Fruit fly (Drosophila melanogaster) whole organism, embryonic: ENCODE results near the gene CG8814.

Experiments
- Aef1 ChIP-seq: fragments of 200-800 bp; sonication (Bioruptor generic); IDR thresholded peaks from 3 replicates; pipeline ENCODE4 v1.3.6; 2022; ENCODE audit warnings: missing biosample characterization, missing genetic modification characterization
- Asciz ChIP-seq: fragments of 200-800 bp; sonication (Bioruptor generic); optimal IDR thresholded peaks from 2 replicates; lab custom pipeline; 2017; ENCODE audit warnings: missing biosample characterization, mild to moderate bottlenecking, missing genetic modification characterization, missing genetic modification reagents
- CG11085 ChIP-seq: fragments of 200-800 bp; sonication (Bioruptor generic); IDR thresholded peaks from 2 replicates; pipeline ENCODE4 v1.3.6; 2022; ENCODE audit warnings: missing biosample characterization, missing genetic modification characterization
- CG12769 ChIP-seq: fragments of 200-800 bp; sonication (Bioruptor generic); optimal IDR thresholded peaks from 2 replicates; lab custom pipeline; 2019; ENCODE audit warnings: missing biosample characterization, mild to moderate bottlenecking, missing genetic modification characterization, moderate library complexity
- CG13624 ChIP-seq: fragments of 200-800 bp; sonication (Bioruptor generic); optimal IDR thresholded peaks from 2 replicates; lab custom pipeline; 2016; ENCODE audit warnings: missing biosample characterization, missing genetic modification characterization
- CG15479 ChIP-seq: fragments of 200-800 bp; sonication (Bioruptor generic); optimal IDR thresholded peaks from 3 replicates; lab custom pipeline; 2019; ENCODE audit warnings: missing biosample characterization, mild to moderate bottlenecking, missing genetic modification characterization, moderate library complexity
- CG1832 ChIP-seq: fragments of 200-800 bp; sonication (Bioruptor generic); optimal IDR thresholded peaks from 2 replicates; lab custom pipeline; 2017; ENCODE audit warnings: missing biosample characterization, mild to moderate bottlenecking, missing genetic modification characterization, inconsistent platforms
- CG2678 ChIP-seq: fragments of 200-800 bp; sonication (Bioruptor generic); optimal IDR thresholded peaks from 3 replicates; lab custom pipeline; 2019; ENCODE audit warnings: missing biosample characterization, mild to moderate bottlenecking, missing genetic modification characterization, moderate library complexity
- CG4360 ChIP-seq: fragments of 200-800 bp; sonication (Bioruptor generic); IDR thresholded peaks from 2 replicates; pipeline ENCODE4 v1.3.6; 2022; ENCODE audit warnings: missing biosample characterization, missing genetic modification characterization
- CG5180 ChIP-seq: fragments of 200-800 bp; sonication (Bioruptor generic); optimal IDR thresholded peaks from 3 replicates; lab custom pipeline; 2017; ENCODE audit warnings: missing biosample characterization, missing genetic modification characterization, mild to moderate bottlenecking, moderate library complexity, missing genetic modification reagents
- CG8281 ChIP-seq: fragments of 200-800 bp; sonication (Bioruptor generic); optimal IDR thresholded peaks from 2 replicates; lab custom pipeline; 2018; ENCODE audit warnings: missing biosample characterization, mild to moderate bottlenecking, missing genetic modification characterization, moderate library complexity
- CG8924 ChIP-seq: fragments of 200-800 bp; optimal IDR thresholded peaks from 3 replicates; lab custom pipeline; 2019; ENCODE audit warnings: missing biosample characterization, mild to moderate bottlenecking, missing genetic modification characterization, moderate library complexity
- CG8944 ChIP-seq: fragments of 200-800 bp; sonication (Bioruptor generic); optimal IDR thresholded peaks from 3 replicates; lab custom pipeline; 2016; ENCODE audit warnings: missing biosample characterization, missing genetic modification characterization
- CG9609 ChIP-seq: fragments of 200-800 bp; sonication (Bioruptor generic); optimal IDR thresholded peaks from 3 replicates; lab custom pipeline; 2016; ENCODE audit warnings: missing biosample characterization, missing genetic modification characterization
- CrebB ChIP-seq: fragments of 200-800 bp; sonication (Bioruptor generic); optimal IDR thresholded peaks from 3 replicates; lab custom pipeline; 2018; ENCODE audit warnings: missing biosample characterization, mild to moderate bottlenecking, missing genetic modification characterization
- D ChIP-seq, 2 experiments: fragments of 200-800 bp in 1 of 2; fragments of >200 bp in 1 of 2; sonication (Bioruptor generic) in 1 of 2; optimal IDR thresholded peaks; 2 replicates in 1 of 2; 3 replicates in 1 of 2; lab custom pipeline; 2017; ENCODE audit warnings: mild to moderate bottlenecking in 1 of 2, missing biosample characterization in 1 of 2, missing genetic modification characterization in 1 of 2, missing genetic modification reagents in 1 of 2
- Deaf1 ChIP-seq: fragments of 200-800 bp; optimal IDR thresholded peaks from 3 replicates; lab custom pipeline; 2019; ENCODE audit warnings: missing biosample characterization, mild to moderate bottlenecking, missing genetic modification characterization, moderate library complexity
- Gug ChIP-seq: fragments of 200-800 bp; sonication (Bioruptor generic); IDR thresholded peaks from 4 replicates; pipeline ENCODE4 v1.3.6; 2022; ENCODE audit warnings: missing biosample characterization, missing genetic modification characterization
- HmgD ChIP-seq: fragments of 200-800 bp; sonication (Bioruptor generic); optimal IDR thresholded peaks from 3 replicates; lab custom pipeline; 2016; ENCODE audit warnings: missing biosample characterization, missing genetic modification characterization
- Jarid2 ChIP-seq: fragments of 200-800 bp; sonication (Bioruptor generic); optimal IDR thresholded peaks from 3 replicates; lab custom pipeline; 2017; ENCODE audit warnings: mild to moderate bottlenecking, missing biosample characterization, missing genetic modification reagents, missing genetic modification characterization
- Med ChIP-seq: fragments of 200-800 bp; sonication (Bioruptor generic); peaks from one replicate; lab custom pipeline; 2016; ENCODE audit warnings: missing biosample characterization, missing genetic modification characterization, mild to moderate bottlenecking, inconsistent platforms, moderate library complexity
- Ptx1 ChIP-seq: fragments of 200-800 bp; sonication (Bioruptor generic); IDR thresholded peaks from 2 replicates; pipeline ENCODE4 v1.3.6; 2022; ENCODE audit warnings: missing biosample characterization, missing genetic modification characterization
- Trl ChIP-seq, 3 experiments: fragments of >200 bp in 2 of 3; fragments of 200-800 bp in 1 of 3; sonication (Bioruptor generic) in 1 of 3; optimal IDR thresholded peaks; 2 replicates in 1 of 3; 3 replicates in 2 of 3; lab custom pipeline; 2016 to 2017; ENCODE audit warnings: missing biosample characterization in 1 of 3, missing genetic modification characterization in 1 of 3
- ac ChIP-seq: fragments of 200-800 bp; sonication (Bioruptor generic); optimal IDR thresholded peaks from 3 replicates; lab custom pipeline; 2017; ENCODE audit warnings: missing biosample characterization, mild to moderate bottlenecking, missing genetic modification characterization
- cas ChIP-seq: fragments of 200-800 bp; sonication (Bioruptor generic); IDR thresholded peaks from 2 replicates; pipeline ENCODE4 v1.3.6; 2022; ENCODE audit warnings: missing biosample characterization, missing genetic modification characterization
- cg ChIP-seq: fragments of 200-800 bp; sonication (Bioruptor generic); optimal IDR thresholded peaks from 3 replicates; lab custom pipeline; 2019; ENCODE audit warnings: missing biosample characterization, mild to moderate bottlenecking, missing genetic modification characterization, moderate library complexity
- chm ChIP-seq: fragments of 200-800 bp; sonication (Bioruptor generic); IDR thresholded peaks from 2 replicates; pipeline ENCODE4 v1.3.6; 2022; ENCODE audit warnings: missing biosample characterization, missing genetic modification characterization
- dmrt99B ChIP-seq: fragments of 200-800 bp; sonication (Bioruptor generic); optimal IDR thresholded peaks from 2 replicates; lab custom pipeline; 2018; ENCODE audit warnings: missing biosample characterization, mild to moderate bottlenecking, missing genetic modification characterization, moderate library complexity
- eve ChIP-seq, 2 experiments: fragments of >200 bp; optimal IDR thresholded peaks; 2 replicates each; lab custom pipeline; 2017; ENCODE audit warnings: missing biosample characterization in 2 of 2, missing genetic modification characterization in 2 of 2
- gsb-n ChIP-seq: fragments of 200-800 bp; sonication (Bioruptor generic); optimal IDR thresholded peaks from 3 replicates; lab custom pipeline; 2018; ENCODE audit warnings: missing biosample characterization, mild to moderate bottlenecking, missing genetic modification characterization
- lbe ChIP-seq: fragments of 200-800 bp; sonication (Bioruptor generic); optimal IDR thresholded peaks from 2 replicates; lab custom pipeline; 2016; ENCODE audit warnings: missing biosample characterization, mild to moderate bottlenecking, missing genetic modification characterization
- nerfin-1 ChIP-seq: fragments of 200-800 bp; sonication (Bioruptor generic); optimal IDR thresholded peaks from 3 replicates; lab custom pipeline; 2019; ENCODE audit warnings: missing biosample characterization, mild to moderate bottlenecking, missing genetic modification characterization, moderate library complexity
- pros ChIP-seq: fragments of 200-800 bp; sonication (Bioruptor generic); optimal IDR thresholded peaks from 3 replicates; lab custom pipeline; 2019; ENCODE audit warnings: missing biosample characterization, mild to moderate bottlenecking, missing genetic modification characterization, moderate library complexity
- ranshi ChIP-seq: fragments of 200-800 bp; sonication (Bioruptor generic); IDR thresholded peaks from 2 replicates; pipeline ENCODE4 v1.3.6; 2022; ENCODE audit warnings: missing biosample characterization, missing genetic modification characterization
- rib ChIP-seq: fragments of 200-800 bp; sonication (Bioruptor generic); IDR thresholded peaks from 2 replicates; pipeline ENCODE4 v1.3.6; 2022; ENCODE audit warnings: missing biosample characterization, missing genetic modification characterization
- salm ChIP-seq: fragments of 200-800 bp; sonication (Bioruptor generic); optimal IDR thresholded peaks from 2 replicates; lab custom pipeline; 2018; ENCODE audit warnings: missing biosample characterization, mild to moderate bottlenecking, missing genetic modification characterization
- sens ChIP-seq: fragments of 200-800 bp; sonication (Bioruptor generic); peaks from one replicate; lab custom pipeline; 2016; ENCODE audit warnings: missing biosample characterization, missing genetic modification characterization
- so ChIP-seq: fragments of 200-800 bp; sonication (Bioruptor generic); IDR thresholded peaks from 3 replicates; pipeline ENCODE4 v1.3.6; 2022; ENCODE audit warnings: missing biosample characterization, missing genetic modification characterization
- sqz ChIP-seq: fragments of 200-800 bp; sonication (Bioruptor generic); optimal IDR thresholded peaks from 3 replicates; lab custom pipeline; 2018; ENCODE audit warnings: missing biosample characterization, mild to moderate bottlenecking, missing genetic modification characterization
- tap ChIP-seq: fragments of 200-800 bp; optimal IDR thresholded peaks from 3 replicates; lab custom pipeline; 2019; ENCODE audit warnings: missing biosample characterization, mild to moderate bottlenecking, missing genetic modification characterization, moderate library complexity
- tll ChIP-seq, 2 experiments: fragments of 200-800 bp in 1 of 2; fragments of >200 bp in 1 of 2; sonication (Bioruptor generic) in 1 of 2; optimal IDR thresholded peaks; 2 replicates each; lab custom pipeline; 2017 to 2019; ENCODE audit warnings: missing biosample characterization in 2 of 2, missing genetic modification characterization in 2 of 2, mild to moderate bottlenecking in 1 of 2, moderate library complexity in 1 of 2
- trem ChIP-seq: fragments of 200-800 bp; optimal IDR thresholded peaks from 3 replicates; lab custom pipeline; 2019; ENCODE audit warnings: missing biosample characterization, mild to moderate bottlenecking, missing genetic modification characterization, moderate library complexity
- twi ChIP-seq: fragments of 200-800 bp; optimal IDR thresholded peaks from 2 replicates; lab custom pipeline; 2019; ENCODE audit warnings: missing biosample characterization, mild to moderate bottlenecking, missing genetic modification characterization, moderate library complexity
- unpg ChIP-seq: fragments of 200-800 bp; sonication (Bioruptor generic); optimal IDR thresholded peaks from 3 replicates; lab custom pipeline; 2018; ENCODE audit warnings: missing biosample characterization, mild to moderate bottlenecking, missing genetic modification characterization, moderate library complexity
- wek ChIP-seq: fragments of 200-800 bp; sonication (Bioruptor generic); optimal IDR thresholded peaks from 3 replicates; lab custom pipeline; 2018; ENCODE audit warnings: missing biosample characterization, mild to moderate bottlenecking, missing genetic modification characterization, moderate library complexity

Gene CG8814

DNA sequence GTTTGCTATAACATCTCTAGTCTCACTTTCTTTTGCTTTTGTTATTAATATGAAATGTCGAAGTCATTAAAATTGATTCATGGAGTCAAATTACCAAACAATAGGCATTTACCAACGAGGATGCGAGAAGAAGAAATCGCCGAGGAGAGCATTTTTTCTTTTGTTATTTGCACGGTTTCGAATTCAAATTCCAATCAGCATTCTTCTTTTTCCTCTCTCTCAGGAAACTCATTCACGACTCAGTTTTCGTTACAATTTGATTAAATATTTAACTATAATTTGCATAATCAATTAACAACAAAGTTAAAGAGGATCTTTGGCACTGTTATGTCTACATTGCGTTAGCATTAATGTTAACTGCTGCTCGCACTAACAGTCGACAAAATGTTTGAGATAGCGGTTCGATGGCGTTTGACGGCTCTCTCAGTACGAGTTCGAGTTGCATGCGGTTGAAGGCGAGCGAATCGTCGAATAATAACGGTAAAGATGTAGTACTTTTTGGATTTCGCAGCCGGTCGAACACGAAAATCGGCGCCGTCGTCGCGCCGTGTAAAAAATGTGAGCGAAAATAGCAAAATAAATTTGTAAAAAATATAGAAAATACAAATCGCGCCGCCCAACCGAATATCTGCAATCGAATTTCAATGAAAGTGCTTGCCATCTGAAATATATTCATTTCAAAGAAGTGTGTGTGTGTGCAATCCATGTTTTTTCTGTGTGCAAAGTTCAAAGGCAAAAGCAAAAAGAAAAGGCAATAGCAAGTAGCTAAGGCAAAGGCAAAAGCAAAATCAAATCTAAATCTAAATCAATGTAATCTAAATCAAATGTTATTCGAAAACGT, 13.3 kb downstream of the CG8814 start:
- TF ChIP-seq sens (GFP tag; lab: Kevin White, UChicago) (peak; percentile 81), HmgD (no peak), Trl (optimal IDR thresholded peaks at IDR 0.05; lab: Kevin White, UChicago) (peak in 1 of 2 experiments; percentile 19), Trl (GFP tag; optimal IDR thresholded peaks at IDR 0.05; lab: Kevin White, UChicago) (no peak), Jarid2 (GFP tag; lab: Kevin White, UChicago) (peak; percentile 42), Med (GFP tag; lab: Kevin White, UChicago) (peak; percentile 1), Deaf1 (tag; lab: Kevin White, UChicago) (peak; percentile 1), unpg (no peak), salm (tag; lab: Kevin White, UChicago) (no peak), CG4360 (GFP tag; lab: Robert Waterston, UW) (peak; percentile 22; the same call in 1 of the 2 replicates), CG5180 (GFP tag; lab: Kevin White, UChicago) (peak; percentile 99)

DNA sequence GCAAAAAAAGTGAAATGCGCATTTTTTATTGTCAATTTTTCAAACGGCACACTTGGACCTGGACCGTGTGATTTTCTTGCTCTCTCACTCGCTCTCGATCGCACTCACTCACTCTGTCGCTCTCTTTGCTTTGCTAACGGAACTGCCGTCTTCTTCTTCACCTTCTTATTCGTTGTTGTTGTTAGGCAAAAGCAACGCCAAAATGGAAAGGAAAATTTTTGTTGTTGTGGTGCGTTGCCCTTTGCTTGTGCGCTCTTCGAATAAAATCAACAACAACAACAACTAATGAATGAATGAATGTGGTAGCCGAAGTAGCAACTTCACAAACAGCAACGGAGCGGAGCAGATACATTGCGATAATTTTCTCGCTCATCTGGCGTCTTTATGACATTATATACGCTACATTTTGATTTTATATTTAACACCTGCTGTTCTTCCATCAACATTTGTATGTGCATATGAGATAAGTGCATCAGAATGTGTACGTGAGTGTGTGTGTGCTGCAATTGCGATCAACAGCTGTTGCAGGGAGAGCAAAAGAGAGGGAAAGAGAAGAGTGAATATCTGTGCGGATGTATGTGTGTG, 14.3 kb downstream of the CG8814 start:
- TF ChIP-seq sqz (peak; percentile 42), Asciz (GFP tag; lab: Kevin White, UChicago) (no peak), dmrt99B (tag; lab: Kevin White, UChicago) (no peak), CrebB (no peak), pros (peak; percentile 88), so (GFP tag; lab: Robert Waterston, UW) (no peak), wek (GFP tag; lab: Kevin White, UChicago) (no peak), chm (GFP tag; lab: Robert Waterston, UW) (0 out of 2 replicates have a peak, but pooled peaks have one; percentile 14), CG8944 (GFP tag; lab: Kevin White, UChicago) (no peak), CG1832 (peak; percentile 66), Aef1 (peak; percentile 51), Gug (GFP tag; lab: Robert Waterston, UW) (no peak), lbe (peak; percentile 52), CG15479 (GFP tag; lab: Kevin White, UChicago) (peak; percentile 93), CG2678 (no peak), CG8924 (tag; lab: Kevin White, UChicago) (peak; percentile 45), eve (GFP tag; optimal IDR thresholded peaks at IDR 0.05; lab: Kevin White, UChicago) (peak in 1 of 2 experiments; percentile 84), CG11085 (GFP tag; lab: Robert Waterston, UW) (no peak), tll (GFP tag; optimal IDR thresholded peaks at IDR 0.05; lab: Kevin White, UChicago) (peak in 1 of 2 experiments; percentile 86), tap (tag; lab: Kevin White, UChicago) (no peak), Ptx1 (no peak), CG4360 (GFP tag; lab: Robert Waterston, UW) (peak; percentile 99), gsb-n (tag; lab: Kevin White, UChicago) (no peak), cas (GFP tag; lab: Robert Waterston, UW) (no peak), CG9609 (GFP tag; lab: Kevin White, UChicago) (no peak), CG13624 (GFP tag; lab: Kevin White, UChicago) (no peak), cg (GFP tag; lab: Kevin White, UChicago) (peak; percentile 84), nerfin-1 (tag; lab: Kevin White, UChicago) (peak; percentile 37), rib (peak; percentile 42; the same call in 1 of the 2 replicates), CG8281 (peak; percentile 91), twi (tag; lab: Kevin White, UChicago) (peak; percentile 75), ac (GFP tag; lab: Kevin White, UChicago) (peak; percentile 63), Med (GFP tag; lab: Kevin White, UChicago) (peak; percentile 72), CG12769 (tag; lab: Kevin White, UChicago) (peak; percentile 34), trem (peak; percentile 54), D (optimal IDR thresholded peaks at IDR 0.05; lab: Kevin White, UChicago) (peak; percentile 64), D (GFP tag; optimal IDR thresholded peaks at IDR 0.05; lab: Kevin White, UChicago) (no peak), ranshi (no peak)
